Fruit fly (Drosophila melanogaster) whole organism, embryonic: Measurements from ENCODE around the gene CG14646.
A peak's percentile ranks its signal among the peaks of the same experiment; 100 is the strongest.

ENCODE experiments used
- Asciz ChIP-seq: fragments of 200-800 bp; sonication (Bioruptor generic); optimal IDR thresholded peaks from 2 replicates; lab custom pipeline; 2017; ENCODE audit warnings: missing biosample characterization, mild to moderate bottlenecking, missing genetic modification characterization, missing genetic modification reagents
- Atf3 ChIP-seq: fragments of 200-800 bp; sonication (Bioruptor generic); optimal IDR thresholded peaks from 3 replicates; lab custom pipeline; 2016; ENCODE audit warnings: missing biosample characterization, missing genetic modification characterization
- CG10209 ChIP-seq: fragments of 200-800 bp; sonication (Bioruptor generic); optimal IDR thresholded peaks from 3 replicates; lab custom pipeline; 2017; ENCODE audit warnings: missing biosample characterization, mild to moderate bottlenecking, missing genetic modification characterization, missing genetic modification reagents
- CG1024 ChIP-seq: fragments of 200-800 bp; sonication (Bioruptor generic); IDR thresholded peaks from 2 replicates; pipeline ENCODE4 v1.3.6; 2022; ENCODE audit warnings: missing biosample characterization, missing genetic modification characterization
- CG12942 ChIP-seq: fragments of 200-800 bp; sonication (Bioruptor generic); optimal IDR thresholded peaks from 3 replicates; lab custom pipeline; 2016; ENCODE audit warnings: missing biosample characterization, missing genetic modification characterization
- CG14441 ChIP-seq: fragments of 200-800 bp; sonication (Bioruptor generic); IDR thresholded peaks from 2 replicates; pipeline ENCODE4 v1.3.6; 2022; ENCODE audit warnings: missing biosample characterization, missing genetic modification characterization
- CG15601 ChIP-seq: fragments of 200-800 bp; sonication (Bioruptor generic); optimal IDR thresholded peaks from 3 replicates; lab custom pipeline; 2019; ENCODE audit warnings: missing biosample characterization, mild to moderate bottlenecking, missing genetic modification characterization, moderate library complexity
- CG1602 ChIP-seq: fragments of 200-800 bp; sonication (Bioruptor generic); optimal IDR thresholded peaks from 3 replicates; lab custom pipeline; 2016; ENCODE audit warnings: missing biosample characterization, missing genetic modification characterization
- CG17361 ChIP-seq: fragments of 200-800 bp; sonication (Bioruptor generic); IDR thresholded peaks from 3 replicates; pipeline ENCODE4 v1.3.6; 2022; ENCODE audit warnings: missing biosample characterization, missing genetic modification characterization
- CG1792 ChIP-seq: fragments of 200-800 bp; sonication (Bioruptor generic); optimal IDR thresholded peaks from 2 replicates; lab custom pipeline; 2016; ENCODE audit warnings: missing biosample characterization, missing genetic modification characterization
- CG3847 ChIP-seq: fragments of 200-800 bp; sonication (Bioruptor generic); IDR thresholded peaks from 2 replicates; pipeline ENCODE4 v1.3.6; 2022; ENCODE audit warnings: missing biosample characterization, missing genetic modification characterization
- CG3995 ChIP-seq: fragments of 200-800 bp; sonication (Bioruptor generic); optimal IDR thresholded peaks from 3 replicates; lab custom pipeline; 2016; ENCODE audit warnings: missing biosample characterization, missing genetic modification characterization
- CG4404 ChIP-seq: fragments of 200-800 bp; sonication (Bioruptor generic); IDR thresholded peaks from 2 replicates; pipeline ENCODE4 v1.3.6; 2022; ENCODE audit warnings: missing biosample characterization, missing genetic modification characterization
- CG4820 ChIP-seq: fragments of 200-800 bp; sonication (Bioruptor generic); optimal IDR thresholded peaks from 3 replicates; lab custom pipeline; 2016; ENCODE audit warnings: missing biosample characterization, missing genetic modification characterization
- CG6254 ChIP-seq: fragments of 200-800 bp; sonication (Bioruptor generic); optimal IDR thresholded peaks from 3 replicates; lab custom pipeline; 2017; ENCODE audit warnings: mild to moderate bottlenecking, missing biosample characterization, missing genetic modification reagents, missing genetic modification characterization
- CG6791 ChIP-seq: fragments of 200-800 bp; sonication (Bioruptor generic); IDR thresholded peaks from 3 replicates; pipeline ENCODE4 v1.3.6; 2022; ENCODE audit warnings: missing biosample characterization, missing genetic modification characterization; ENCODE audit not compliant: partially characterized antibody
- CG7745 ChIP-seq: fragments of 200-800 bp; sonication (Bioruptor generic); optimal IDR thresholded peaks from 2 replicates; lab custom pipeline; 2018; ENCODE audit warnings: missing biosample characterization, mild to moderate bottlenecking, missing genetic modification characterization, moderate library complexity
- CG7963 ChIP-seq: fragments of 200-800 bp; sonication (Bioruptor generic); IDR thresholded peaks from 3 replicates; pipeline ENCODE4 v1.3.6; 2022; ENCODE audit warnings: missing biosample characterization, missing genetic modification characterization; ENCODE audit not compliant: partially characterized antibody
- D19B ChIP-seq: fragments of 200-800 bp; sonication (Bioruptor generic); optimal IDR thresholded peaks from 2 replicates; lab custom pipeline; 2017; ENCODE audit warnings: missing biosample characterization, mild to moderate bottlenecking, missing genetic modification characterization
- Deaf1 ChIP-seq: fragments of 200-800 bp; optimal IDR thresholded peaks from 3 replicates; lab custom pipeline; 2019; ENCODE audit warnings: missing biosample characterization, mild to moderate bottlenecking, missing genetic modification characterization, moderate library complexity
- Hmx ChIP-seq: fragments of 200-800 bp; sonication (Bioruptor generic); optimal IDR thresholded peaks from 2 replicates; lab custom pipeline; 2016; ENCODE audit warnings: missing biosample characterization, missing genetic modification characterization
- Kr ChIP-seq: fragments of 200-800 bp; sonication (Bioruptor generic); optimal IDR thresholded peaks from 2 replicates; lab custom pipeline; 2017; ENCODE audit warnings: missing biosample characterization, mild to moderate bottlenecking, missing genetic modification characterization
- Lhr ChIP-seq: fragments of 200-800 bp; sonication (Bioruptor generic); optimal IDR thresholded peaks from 3 replicates; lab custom pipeline; 2017; ENCODE audit warnings: mild to moderate bottlenecking, missing biosample characterization, missing genetic modification reagents, missing genetic modification characterization
- MTF-1 ChIP-seq: fragments of 200-800 bp; sonication (Bioruptor generic); optimal IDR thresholded peaks from 2 replicates; lab custom pipeline; 2018; ENCODE audit warnings: missing biosample characterization, mild to moderate bottlenecking, missing genetic modification characterization, borderline replicate concordance
- NfI ChIP-seq: fragments of 200-800 bp; sonication (Bioruptor generic); optimal IDR thresholded peaks from 3 replicates; lab custom pipeline; 2018; ENCODE audit warnings: missing biosample characterization, mild to moderate bottlenecking, missing genetic modification characterization, moderate library complexity
- Oaz ChIP-seq: fragments of 200-800 bp; sonication (Bioruptor generic); IDR thresholded peaks from 2 replicates; pipeline ENCODE4 v1.3.6; 2022; ENCODE audit warnings: missing biosample characterization, missing genetic modification characterization
- PHDP ChIP-seq: fragments of 200-800 bp; sonication (Bioruptor generic); optimal IDR thresholded peaks from 3 replicates; lab custom pipeline; 2018; ENCODE audit warnings: missing biosample characterization, mild to moderate bottlenecking, missing genetic modification characterization, moderate library complexity
- abd-A ChIP-seq: fragments of 200-800 bp; sonication (Bioruptor generic); optimal IDR thresholded peaks from 3 replicates; lab custom pipeline; 2019; ENCODE audit warnings: missing biosample characterization, mild to moderate bottlenecking, missing genetic modification characterization, moderate library complexity
- ara ChIP-seq: fragments of 200-800 bp; sonication (Bioruptor generic); IDR thresholded peaks from 2 replicates; pipeline ENCODE4 v1.3.6; 2022; ENCODE audit warnings: missing biosample characterization, missing genetic modification characterization
- chinmo ChIP-seq: fragments of 200-800 bp; sonication (Bioruptor generic); IDR thresholded peaks from 4 replicates; pipeline ENCODE4 v1.3.6; 2022; ENCODE audit warnings: missing biosample characterization, missing genetic modification characterization; ENCODE audit not compliant: partially characterized antibody
- da ChIP-seq: fragments of 200-800 bp; sonication (Bioruptor generic); optimal IDR thresholded peaks from 2 replicates; lab custom pipeline; 2016; ENCODE audit warnings: missing biosample characterization, missing genetic modification characterization
- dan ChIP-seq: fragments of 200-800 bp; sonication (Bioruptor generic); IDR thresholded peaks from 2 replicates; pipeline ENCODE4 v1.3.6; 2022; ENCODE audit warnings: missing biosample characterization, missing genetic modification characterization
- fru ChIP-seq: fragments of >200 bp; optimal IDR thresholded peaks from 2 replicates; lab custom pipeline; 2017
- ind ChIP-seq: fragments of 200-800 bp; sonication (Bioruptor generic); optimal IDR thresholded peaks from 3 replicates; lab custom pipeline; 2016; ENCODE audit warnings: missing biosample characterization, missing genetic modification characterization
- kah ChIP-seq: fragments of 200-800 bp; sonication (Bioruptor generic); optimal IDR thresholded peaks from 2 replicates; lab custom pipeline; 2018; ENCODE audit warnings: missing biosample characterization, mild to moderate bottlenecking, missing genetic modification characterization
- kni ChIP-seq: fragments of 200-800 bp; sonication (Bioruptor generic); optimal IDR thresholded peaks from 3 replicates; lab custom pipeline; 2017; ENCODE audit warnings: mild to moderate bottlenecking, missing biosample characterization, missing genetic modification reagents, missing genetic modification characterization
- maf-S ChIP-seq: fragments of 200-800 bp; sonication (Bioruptor generic); optimal IDR thresholded peaks from 2 replicates; lab custom pipeline; 2016; ENCODE audit warnings: missing biosample characterization, missing genetic modification characterization
- nerfin-2 ChIP-seq: fragments of 200-800 bp; sonication (Bioruptor generic); IDR thresholded peaks from 2 replicates; pipeline ENCODE4 v1.3.6; 2022; ENCODE audit warnings: missing biosample characterization, missing genetic modification characterization; ENCODE audit not compliant: partially characterized antibody
- org-1 ChIP-seq: fragments of 200-800 bp; sonication (Bioruptor generic); optimal IDR thresholded peaks from 2 replicates; lab custom pipeline; 2017; ENCODE audit warnings: missing biosample characterization, missing genetic modification characterization
- pan ChIP-seq, 4 experiments: fragments of >200 bp in 3 of 4; fragments of 200-800 bp in 1 of 4; sonication (Bioruptor generic) in 1 of 4; optimal IDR thresholded peaks in 3 of 4; IDR thresholded peaks in 1 of 4; 2 replicates each; pipeline versions ENCODE4 v1.3.6 to Lab custom; 2017 to 2022; ENCODE audit warnings: missing biosample characterization in 2 of 4, missing genetic modification characterization in 2 of 4, mixed read lengths in 1 of 4
- pnt ChIP-seq: fragments of 200-800 bp; sonication (Bioruptor generic); optimal IDR thresholded peaks from 3 replicates; lab custom pipeline; 2016; ENCODE audit warnings: missing biosample characterization, missing genetic modification characterization
- ranshi ChIP-seq: fragments of 200-800 bp; sonication (Bioruptor generic); IDR thresholded peaks from 2 replicates; pipeline ENCODE4 v1.3.6; 2022; ENCODE audit warnings: missing biosample characterization, missing genetic modification characterization
- row ChIP-seq: fragments of 200-800 bp; sonication (Bioruptor generic); IDR thresholded peaks from 3 replicates; pipeline ENCODE4 v1.3.6; 2022; ENCODE audit warnings: missing biosample characterization, missing genetic modification characterization
- salm ChIP-seq: fragments of 200-800 bp; sonication (Bioruptor generic); optimal IDR thresholded peaks from 2 replicates; lab custom pipeline; 2018; ENCODE audit warnings: missing biosample characterization, mild to moderate bottlenecking, missing genetic modification characterization
- tio ChIP-seq: fragments of 200-800 bp; sonication (Bioruptor generic); optimal IDR thresholded peaks from 2 replicates; lab custom pipeline; 2017; ENCODE audit warnings: missing biosample characterization, missing genetic modification characterization, inconsistent platforms
- tna ChIP-seq: fragments of 200-800 bp; sonication (Bioruptor generic); IDR thresholded peaks from 2 replicates; pipeline ENCODE4 v1.3.6; 2022; ENCODE audit warnings: missing biosample characterization, missing genetic modification characterization; ENCODE audit not compliant: partially characterized antibody
- vvl ChIP-seq: fragments of 200-800 bp; sonication (Bioruptor generic); IDR thresholded peaks from 2 replicates; pipeline ENCODE4 v1.3.6; 2022; ENCODE audit warnings: missing biosample characterization, missing genetic modification characterization
- wor ChIP-seq: fragments of 200-800 bp; sonication (Bioruptor generic); IDR thresholded peaks from 2 replicates; pipeline ENCODE4 v1.3.6; 2022; ENCODE audit warnings: missing biosample characterization, missing genetic modification characterization
- yki ChIP-seq: fragments of >200 bp; optimal IDR thresholded peaks from 3 replicates; lab custom pipeline; 2018

Gene CG14646

dm6 chr3R:4428585-4429464 lies 38.7 kb downstream of the CG14646 start, which contains the start of gene srl (continued):
- TF ChIP-seq CG14441 (GFP tag; lab: Robert Waterston, UW) = no peak
- TF ChIP-seq Atf3 (GFP tag; lab: Kevin White, UChicago) = no peak
- no peak for TF ChIP-seq CG17361
- TF ChIP-seq da (GFP tag; lab: Kevin White, UChicago) = no peak
- TF ChIP-seq row (GFP tag; lab: Robert Waterston, UW) = peak; percentile 13; the same call in 1 of the 3 replicates
- TF ChIP-seq Hmx (GFP tag; lab: Kevin White, UChicago) = no peak
- TF ChIP-seq Kr (GFP tag; lab: Kevin White, UChicago) = no peak
- no peak for TF ChIP-seq pan (optimal IDR thresholded peaks at IDR 0.05; lab: Kevin White, UChicago)
- TF ChIP-seq pan (GFP tag; optimal IDR thresholded peaks at IDR 0.05 in 1 of 2, IDR thresholded peaks at IDR 0.05 in 1 of 2) = no peak
- TF ChIP-seq CG4820 (GFP tag; lab: Kevin White, UChicago) = no peak
- no peak for TF ChIP-seq ara (GFP tag; lab: Robert Waterston, UW)
- no peak for TF ChIP-seq CG4404
- TF ChIP-seq CG12942 (GFP tag; lab: Kevin White, UChicago) = no peak
- peak; percentile 11 for TF ChIP-seq MTF-1 (GFP tag; lab: Kevin White, UChicago)
- TF ChIP-seq CG3995 = peak; percentile 9
- TF ChIP-seq CG6791 (GFP tag; lab: Robert Waterston, UW) = peak; percentile 53; the same call in 2 of the 3 replicates
- no peak for TF ChIP-seq tio (GFP tag; lab: Kevin White, UChicago)
- no peak for TF ChIP-seq CG10209 (GFP tag; lab: Kevin White, UChicago)
- no peak; the same call in 2 of the 3 replicates for TF ChIP-seq CG7963 (GFP tag; lab: Robert Waterston, UW)
- no peak for TF ChIP-seq ind (GFP tag; lab: Kevin White, UChicago)
- no peak for TF ChIP-seq CG1024 (GFP tag; lab: Robert Waterston, UW)
- TF ChIP-seq abd-A (tag; lab: Kevin White, UChicago) = no peak
- no peak for TF ChIP-seq wor
- TF ChIP-seq tna = peak; percentile 21; the same call in 1 of the 2 replicates
- TF ChIP-seq nerfin-2 (GFP tag; lab: Robert Waterston, UW) = no peak; the same call in 1 of the 2 replicates
- no peak for TF ChIP-seq Asciz
- no peak for TF ChIP-seq pnt (GFP tag; lab: Kevin White, UChicago)
- TF ChIP-seq CG6254 (GFP tag; lab: Kevin White, UChicago) = no peak
- TF ChIP-seq fru = no peak
- no peak for TF ChIP-seq ranshi
- peak; percentile 78 for TF ChIP-seq Deaf1 (tag; lab: Kevin White, UChicago)
- no peak for TF ChIP-seq PHDP (tag; lab: Kevin White, UChicago)
- TF ChIP-seq chinmo = 0 out of 4 replicates have a peak, but pooled peaks have one; percentile 61
- TF ChIP-seq org-1 (GFP tag; lab: Kevin White, UChicago) = no peak
- TF ChIP-seq Lhr (GFP tag; lab: Kevin White, UChicago) = peak; percentile 56
- TF ChIP-seq salm (tag; lab: Kevin White, UChicago) = no peak
- TF ChIP-seq dan (GFP tag; lab: Robert Waterston, UW) = no peak
- TF ChIP-seq vvl (GFP tag; lab: Robert Waterston, UW) = no peak; the same call in 1 of the 2 replicates
- TF ChIP-seq NfI = no peak
- peak; percentile 17 for TF ChIP-seq kah (GFP tag; lab: Kevin White, UChicago)
- TF ChIP-seq maf-S (GFP tag; lab: Kevin White, UChicago) = no peak
- no peak for TF ChIP-seq Oaz
- no peak for TF ChIP-seq D19B (GFP tag; lab: Kevin White, UChicago)
- no peak for TF ChIP-seq CG15601
- TF ChIP-seq yki (lab: Kevin White, UChicago) = no peak
- TF ChIP-seq kni (GFP tag; lab: Kevin White, UChicago) = no peak
- TF ChIP-seq CG7745 (tag; lab: Kevin White, UChicago) = no peak
- peak; percentile 48 for TF ChIP-seq CG3847
- TF ChIP-seq CG1792 (GFP tag; lab: Kevin White, UChicago) = no peak
- no peak for TF ChIP-seq CG1602 (GFP tag; lab: Kevin White, UChicago)
